Fruit fly (Drosophila melanogaster): ENCODE data around the gene CG31275.

DNA sequence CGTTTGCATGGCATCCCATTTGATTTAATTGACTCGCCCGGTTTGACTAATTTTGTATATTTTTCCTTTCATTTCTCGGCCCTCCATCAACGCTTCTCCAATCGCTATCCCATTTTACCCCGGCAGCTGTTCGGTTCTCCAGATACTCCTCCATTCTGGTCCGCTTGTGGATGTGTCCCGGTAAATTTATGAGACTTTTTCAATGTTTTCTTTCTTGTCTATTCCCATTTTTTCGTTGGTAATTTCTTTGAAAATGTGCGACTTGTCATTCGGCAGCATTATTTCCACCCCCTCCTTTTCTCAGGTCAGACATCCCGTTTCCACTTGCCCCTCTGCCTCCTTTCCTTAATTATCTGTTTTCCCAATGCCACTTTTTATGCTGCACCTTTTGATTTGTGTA is 14.6 kb upstream of the CG31275 start:
- TF ChIP-seq CG8478 (optimal IDR thresholded peaks at IDR 0.05) (no peak), CTCF (optimal IDR thresholded peaks at IDR 0.05) (no peak)
